Fruit fly (Drosophila melanogaster) ovary, adult (tissue): ENCODE measurements around the gene CG34250.

Experiments
- CG17801 ChIP-seq: fragments of 200-800 bp; optimal IDR thresholded peaks from 2 replicates; lab custom pipeline; 2019; ENCODE audit warnings: missing biosample characterization, mild to moderate bottlenecking, missing genetic modification characterization, moderate library complexity; ENCODE audit not compliant: partially characterized antibody

Gene CG34250

dm6 chr3L:17475979-17476393 lies at the start of gene CG34250:
TSS of gene CG34250 (plus strand) at chr3L:17476222.
- TF ChIP-seq CG17801 = peak; percentile 56

dm6 chr3L:17427013-17427412 lies 49.0 kb upstream of the CG34250 start, which contains the start of gene Polr3G:
TSS of gene Polr3G (minus strand) at chr3L:17427130.
- peak; percentile 18 for TF ChIP-seq CG17801

dm6 chr3L:17428779-17429178 lies 47.2 kb upstream of the CG34250 start, which contains the start of gene Gorab:
TSS of gene Gorab (minus strand) at chr3L:17428836.
- peak; percentile 74 for TF ChIP-seq CG17801

dm6 chr3L:17430390-17430789 lies 45.6 kb upstream of the CG34250 start:
- no peak for TF ChIP-seq CG17801

dm6 chr3L:17430957-17431585 lies 45.0 kb upstream of the CG34250 start:
- TF ChIP-seq CG17801 = no peak

- TF ChIP-seq CG17801 = no peak
These were observed 43.1 kb upstream of the CG34250 start, which contains the start of gene frc for dm6 chr3L:17432947-17433346. TSS of gene frc (minus strand) at chr3L:17433190.

dm6 chr3L:17433555-17433954 lies 42.5 kb upstream of the CG34250 start, which contains the start of the genes Coq4 and CG32176:
TSS of gene Coq4 (minus strand) at chr3L:17433621.
TSS of gene CG32176 (plus strand) at chr3L:17433868.
- peak; percentile 92 for TF ChIP-seq CG17801

- no peak for TF ChIP-seq CG17801
These were observed 39.7 kb upstream of the CG34250 start, which contains the start of gene CG12229 for dm6 chr3L:17436331-17436730. TSS of gene CG12229 (minus strand) at chr3L:17436431.

dm6 chr3L:17438872-17439495 lies 37.0 kb upstream of the CG34250 start, which contains the start of gene CG18265:
TSS of gene CG18265 (plus strand) at chr3L:17439401.
- no peak for TF ChIP-seq CG17801

dm6 chr3L:17441602-17442001 lies 34.4 kb upstream of the CG34250 start:
- no peak for TF ChIP-seq CG17801

dm6 chr3L:17444569-17444968 lies 31.5 kb upstream of the CG34250 start:
- no peak for TF ChIP-seq CG17801

- TF ChIP-seq CG17801 = no peak
These were observed 30.2 kb upstream of the CG34250 start for dm6 chr3L:17445629-17446431.

dm6 chr3L:17447881-17448280 lies 28.1 kb upstream of the CG34250 start:
- no peak for TF ChIP-seq CG17801

dm6 chr3L:17457695-17458242 lies 18.3 kb upstream of the CG34250 start:
- no peak for TF ChIP-seq CG17801

dm6 chr3L:17458856-17459518 lies 17.0 kb upstream of the CG34250 start:
- TF ChIP-seq CG17801 = no peak

dm6 chr3L:17461369-17462012 lies 14.5 kb upstream of the CG34250 start:
- TF ChIP-seq CG17801 = no peak
